Worm (Caenorhabditis elegans) whole organism, L3 larva: Measurements from ENCODE around the gene ZK180.5.

Source experiments
- R02D3.7 ChIP-seq: fragments of 150-350 bp; optimal IDR thresholded peaks from 2 replicates; lab custom pipeline; 2014; ENCODE audit warnings: missing biosample characterization, missing genetic modification characterization
- ama-1 ChIP-seq: fragments of 150-350 bp; optimal IDR thresholded peaks from 2 replicates; lab custom pipeline; 2018
- ceh-16 ChIP-seq: sonication (generic microtip); optimal IDR thresholded peaks from 2 replicates; lab custom pipeline; 2017; ENCODE audit warnings: missing biosample characterization, missing genetic modification characterization
- ceh-28 ChIP-seq: fragments of 150-350 bp; optimal IDR thresholded peaks from 2 replicates; lab custom pipeline; 2014; ENCODE audit warnings: missing biosample characterization, missing genetic modification reagents, missing genetic modification characterization
- daf-12 ChIP-seq: fragments of 150-350 bp; optimal IDR thresholded peaks from 2 replicates; lab custom pipeline; 2014; ENCODE audit warnings: missing biosample characterization, missing genetic modification reagents, missing genetic modification characterization
- jun-1 ChIP-seq: fragments of 150-350 bp; optimal IDR thresholded peaks from 2 replicates; lab custom pipeline; 2014; ENCODE audit warnings: missing biosample characterization, missing genetic modification reagents, missing genetic modification characterization
- mdl-1 ChIP-seq: fragments of 150-350 bp; optimal IDR thresholded peaks from 2 replicates; lab custom pipeline; 2014; ENCODE audit warnings: missing biosample characterization, missing genetic modification characterization
- nfya-1 ChIP-seq: sonication (generic microtip); optimal IDR thresholded peaks from 2 replicates; lab custom pipeline; 2017; ENCODE audit warnings: missing genetic modification characterization, mild to moderate bottlenecking, missing compliant biosample characterization, antibody characterized with exemption, moderate library complexity; ENCODE audit not compliant: insufficient read depth
- nhr-28 ChIP-seq: fragments of 150-350 bp; optimal IDR thresholded peaks from 2 replicates; lab custom pipeline; 2014; ENCODE audit warnings: missing biosample characterization, missing genetic modification characterization
- tbx-2 ChIP-seq: sonication (generic microtip); optimal IDR thresholded peaks from 2 replicates; lab custom pipeline; 2016; ENCODE audit warnings: mild to moderate bottlenecking, missing genetic modification characterization, missing compliant biosample characterization
- unc-62 ChIP-seq: fragments of 150-350 bp; sonication (generic microtip); optimal IDR thresholded peaks from 4 replicates; lab custom pipeline; 2014; ENCODE audit warnings: missing biosample characterization, missing genetic modification reagents, missing genetic modification characterization

- TF ChIP-seq jun-1 (tag; lab: Kevin White, UChicago) = no peak
- TF ChIP-seq ceh-16 (tag; lab: Kevin White, UChicago) = no peak
- no peak for TF ChIP-seq unc-62
- TF ChIP-seq ama-1 (lab: Kevin White, UChicago) = no peak
- TF ChIP-seq daf-12 = no peak
- no peak for TF ChIP-seq tbx-2 (tag; lab: Kevin White, UChicago)
- no peak for TF ChIP-seq ceh-28 (tag; lab: Kevin White, UChicago)
- no peak for TF ChIP-seq nfya-1 (tag; lab: Kevin White, UChicago)
- TF ChIP-seq mdl-1 (tag; lab: Kevin White, UChicago) = no peak
- no peak for TF ChIP-seq R02D3.7
- no peak for TF ChIP-seq nhr-28 (tag; lab: Kevin White, UChicago)
Measured at ce11 chrIV:4469055-4469454, 47.9 kb downstream of the ZK180.5 start.
